Worm (Caenorhabditis elegans): Measurements from ENCODE around the gene C25E10.11.
A peak's percentile ranks its signal among the peaks of the same experiment; 100 is the strongest.

- TF ChIP-seq attf-3 (GFP tag; conservative IDR thresholded peaks at IDR 0.05): no peak
- no peak for TF ChIP-seq aptf-2 (GFP tag; conservative IDR thresholded peaks at IDR 0.05)
- TF ChIP-seq snpc-4 (GFP tag; optimal IDR thresholded peaks at IDR 0.05): no peak
- TF ChIP-seq snpc-4 (tag; optimal IDR thresholded peaks at IDR 0.05): peak in 2 of 4 experiments; percentile 24 to 37
- no peak for TF ChIP-seq ztf-18 (tag; optimal IDR thresholded peaks at IDR 0.05)
- TF ChIP-seq unc-130 (GFP tag; optimal IDR thresholded peaks at IDR 0.05): no peak
- no peak for TF ChIP-seq nhr-120 (GFP tag; IDR thresholded peaks at IDR 0.05)
- TF ChIP-seq hsf-1 (GFP tag; IDR thresholded peaks at IDR 0.05): no peak
- TF ChIP-seq ama-1 (optimal IDR thresholded peaks at IDR 0.05): no peak
- no peak for TF ChIP-seq ama-1 (GFP tag; optimal IDR thresholded peaks at IDR 0.05)
- peak; percentile 57 for TF ChIP-seq tlf-1 (GFP tag; optimal IDR thresholded peaks at IDR 0.05)
- TF ChIP-seq F39B2.1 (GFP tag; IDR thresholded peaks at IDR 0.05): no peak
- no peak for TF ChIP-seq him-1 (tag; optimal IDR thresholded peaks at IDR 0.05)
- TF ChIP-seq unc-62 (GFP tag; optimal IDR thresholded peaks at IDR 0.05): no peak
Observed at ce11 chrV:9079965-9080432, 21.5 kb upstream of the C25E10.11 start.
